Worm (Caenorhabditis elegans): ENCODE results near the gene col-115.

Gene col-115

ce11 chrIV:7948290-7948689 lies 40.2 kb upstream of the col-115 start, which contains the start of gene mcm-3AP (continued):
- TF ChIP-seq let-526 (GFP tag; IDR thresholded peaks at IDR 0.05) (0 out of 2 replicates have a peak, but pooled peaks have one; percentile 25), Y95B8A.8 (GFP tag; IDR thresholded peaks at IDR 0.05) (0 out of 2 replicates have a peak, but pooled peaks have one; percentile 55), attf-3 (GFP tag; conservative IDR thresholded peaks at IDR 0.05) (peak; percentile 79)

ce11 chrIV:7954006-7954405 lies 34.5 kb upstream of the col-115 start:
- TF ChIP-seq lsl-1 (GFP tag; optimal IDR thresholded peaks at IDR 0.05) (peak; percentile 63), snpc-1.3 (tag; optimal IDR thresholded peaks at IDR 0.05; ENCODE audit: insufficient read depth) (no peak)

ce11 chrIV:7955849-7956248 lies 32.6 kb upstream of the col-115 start, which contains the start of gene ceh-19:
ceh-19 (minus strand) TSS chrIV:7955949.
- no peak for TF ChIP-seq attf-6 (GFP tag; IDR thresholded peaks at IDR 0.05)
- no peak for TF ChIP-seq Y95B8A.8 (GFP tag; IDR thresholded peaks at IDR 0.05)

DNA sequence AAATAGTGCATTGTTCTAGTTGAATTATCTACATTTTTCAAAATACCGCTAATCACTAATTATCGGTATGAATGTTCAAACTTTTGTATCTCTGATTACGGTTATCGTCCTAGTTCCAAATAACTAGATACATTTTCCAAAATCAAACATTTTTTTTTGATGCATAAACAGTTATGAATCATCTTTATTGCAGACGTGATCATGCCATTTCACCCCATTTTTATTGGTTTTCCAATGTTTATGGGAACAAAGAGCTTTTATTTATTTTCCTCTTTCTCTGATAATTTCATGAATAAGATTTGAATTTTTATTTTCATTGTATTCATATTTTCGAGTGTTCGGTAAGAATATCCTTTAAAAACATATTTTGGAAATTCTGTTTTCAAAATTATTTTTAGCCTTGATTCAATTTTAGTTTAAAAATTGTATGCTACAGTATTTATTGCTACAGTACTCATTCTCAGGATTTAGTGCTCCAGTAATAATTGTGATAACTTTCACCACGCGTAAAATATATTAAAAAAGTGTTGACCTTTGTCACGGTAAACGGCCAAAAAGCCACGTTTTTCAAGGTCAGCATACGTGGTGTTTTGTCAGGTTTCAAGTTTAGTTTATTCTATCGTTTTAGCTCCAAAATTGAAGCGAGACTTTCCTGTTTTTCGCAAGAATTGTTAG lies 31.7 kb upstream of the col-115 start, which contains the start of gene csr-1:
Gene csr-1, plus strand, starts transcription at position 625 of the 675 bp plus-strand sequence.
- TF ChIP-seq egl-18 (GFP tag; IDR thresholded peaks at IDR 0.05) (no peak), lsy-27 (tag; optimal IDR thresholded peaks at IDR 0.05; ENCODE audit: borderline replicate concordance, insufficient read depth) (no peak), C06A6.2 (GFP tag; conservative IDR thresholded peaks at IDR 0.05) (no peak), F52B5.7 (tag; optimal IDR thresholded peaks at IDR 0.05) (no peak), dpff-1 (tag; optimal IDR thresholded peaks at IDR 0.05) (no peak), F57C9.4 (tag; optimal IDR thresholded peaks at IDR 0.05) (no peak), mes-4 (tag; optimal IDR thresholded peaks at IDR 0.05) (no peak), ceh-91 (GFP tag; IDR thresholded peaks at IDR 0.05) (no peak), snpc-4 (GFP tag; optimal IDR thresholded peaks at IDR 0.05) (no peak), snpc-4 (tag; optimal IDR thresholded peaks at IDR 0.05) (no peak), mxl-1 (tag; optimal IDR thresholded peaks at IDR 0.05) (no peak), lsl-1 (GFP tag; optimal IDR thresholded peaks at IDR 0.05) (no peak), Y67H2A.10 (GFP tag; conservative IDR thresholded peaks at IDR 0.05) (no peak), nhr-80 (tag; optimal IDR thresholded peaks at IDR 0.05) (no peak), nfya-2 (GFP tag; IDR thresholded peaks at IDR 0.05) (no peak), aptf-3 (GFP tag; IDR thresholded peaks at IDR 0.05) (no peak), lir-1 (GFP tag; conservative IDR thresholded peaks at IDR 0.05) (no peak), ztf-22 (GFP tag; optimal IDR thresholded peaks at IDR 0.05) (no peak), sdz-38 (tag; optimal IDR thresholded peaks at IDR 0.05) (no peak)

DNA sequence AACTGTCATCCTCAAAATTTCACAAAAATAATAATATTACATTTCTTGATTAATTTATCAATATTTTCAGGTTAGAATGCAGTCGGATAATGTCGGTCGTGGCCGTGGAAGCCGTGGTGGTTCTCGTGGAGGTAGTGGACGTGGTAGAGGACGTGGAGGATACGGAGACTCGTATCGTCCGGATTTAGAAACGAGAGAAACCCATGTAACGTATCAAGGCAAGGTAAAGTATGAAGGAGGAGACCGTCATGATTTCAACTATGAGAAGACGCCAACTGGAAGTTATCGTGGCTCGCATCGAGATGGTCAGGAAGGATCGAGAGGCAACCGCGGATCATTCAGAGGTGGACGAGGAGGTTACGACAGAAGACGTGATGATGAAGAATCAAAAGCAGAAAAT lies 31.0 kb upstream of the col-115 start, which contains the start of gene frpr-10:
Gene frpr-10, plus strand, starts transcription at position 301 of the 400 bp plus-strand sequence.
- TF ChIP-seq madf-8 (GFP tag; conservative IDR thresholded peaks at IDR 0.05) (no peak), hmg-1.2 (GFP tag; IDR thresholded peaks at IDR 0.05) (no peak), zfh-2 (GFP tag; conservative IDR thresholded peaks at IDR 0.05) (0 out of 2 replicates have a peak, but pooled peaks have one; percentile 20), ztf-6 (GFP tag; IDR thresholded peaks at IDR 0.05) (no peak), rcor-1 (GFP tag; IDR thresholded peaks at IDR 0.05) (no peak), chd-7 (tag; optimal IDR thresholded peaks at IDR 0.05) (no peak)
